Fruit fly (Drosophila melanogaster): ENCODE results near the gene CG11262.
A peak's percentile ranks its signal among the peaks of the same experiment; 100 is the strongest.

Gene CG11262

DNA sequence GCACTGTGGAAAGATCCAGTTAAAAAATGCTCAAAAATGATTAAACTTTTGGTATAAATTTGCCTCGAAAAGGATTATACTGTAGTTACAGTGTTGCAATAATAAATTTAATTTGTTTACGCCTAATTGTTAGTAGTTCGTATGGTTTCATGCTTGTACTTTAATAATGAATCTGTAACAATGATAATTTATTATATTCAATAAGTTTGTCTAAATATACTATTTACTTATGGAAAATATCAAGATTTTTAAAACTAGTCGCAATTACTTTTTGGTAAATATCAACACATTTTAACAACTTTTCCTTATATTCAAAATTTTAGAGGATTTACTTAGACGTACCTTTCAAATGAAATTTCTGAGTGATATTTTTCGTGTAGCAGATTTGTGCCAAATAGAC is at the start of gene CG11262:
Gene CG11262 (plus strand): TSS at position 301 of the 400 bp plus-strand sequence.
- TF ChIP-seq CG8478 (optimal IDR thresholded peaks at IDR 0.05) (no peak), CTCF (optimal IDR thresholded peaks at IDR 0.05) (no peak)

DNA sequence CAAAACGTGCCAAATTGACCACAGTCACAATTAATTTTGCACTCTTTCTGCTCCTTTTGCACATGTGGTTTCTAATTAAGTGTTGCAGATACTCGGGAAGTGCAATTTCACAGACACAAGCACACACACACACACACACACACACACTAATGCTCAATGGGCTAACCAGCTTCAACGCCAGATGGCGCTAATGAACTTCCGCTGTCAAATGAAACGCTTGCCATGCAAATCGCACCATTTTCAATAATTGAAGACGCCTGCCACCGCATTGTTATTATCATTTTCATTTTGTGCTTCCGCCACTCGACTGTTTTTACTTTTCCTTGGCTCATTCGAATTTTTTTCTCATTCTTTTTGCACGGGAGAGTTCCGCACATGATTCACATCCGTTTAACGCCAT is 45.5 kb upstream of the CG11262 start:
- TF ChIP-seq CG8478 (optimal IDR thresholded peaks at IDR 0.05) (no peak), CTCF (optimal IDR thresholded peaks at IDR 0.05) (peak; percentile 40 to 62)

DNA sequence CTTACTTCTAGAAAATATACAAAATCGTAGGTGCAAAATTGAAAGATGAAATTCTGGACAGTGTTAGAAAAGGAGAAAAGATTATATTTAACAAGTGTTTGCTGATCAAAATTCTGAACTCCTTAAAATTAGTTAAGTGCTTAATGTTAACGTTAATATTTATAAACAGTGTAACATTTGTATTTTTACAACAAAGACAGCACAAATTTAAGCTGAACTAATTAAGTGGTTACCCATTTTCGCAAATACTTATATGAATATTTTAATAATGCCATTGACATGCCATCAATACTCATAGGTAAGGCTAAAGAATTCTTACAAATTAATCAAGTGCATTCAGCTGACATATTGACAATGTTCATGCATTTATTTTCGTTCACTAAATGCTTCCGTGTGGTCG is 40.4 kb upstream of the CG11262 start, which contains the start of gene CG10752:
Gene CG10752 (minus strand): TSS at position 101 of the 400 bp plus-strand sequence.
- no peak for TF ChIP-seq CTCF (optimal IDR thresholded peaks at IDR 0.05)
- TF ChIP-seq CG8478 (optimal IDR thresholded peaks at IDR 0.05): no peak

dm6 chr3L:12967633-12968032 is 27.3 kb upstream of the CG11262 start, which contains the start of gene Or69a:
Gene Or69a (minus strand): TSS chr3L:12967733.
- no peak for TF ChIP-seq CTCF (optimal IDR thresholded peaks at IDR 0.05)
- TF ChIP-seq CG8478 (optimal IDR thresholded peaks at IDR 0.05): no peak

dm6 chr3L:12972259-12972658 is 22.7 kb upstream of the CG11262 start, which contains the start of the genes CG10748 and CG10749:
Gene CG10748 (minus strand): TSS chr3L:12972359.
Gene CG10749 (plus strand): TSS chr3L:12972474.
- TF ChIP-seq CTCF (optimal IDR thresholded peaks at IDR 0.05) (no peak), CG8478 (optimal IDR thresholded peaks at IDR 0.05) (no peak)

- TF ChIP-seq CG8478 (optimal IDR thresholded peaks at IDR 0.05) (no peak), CTCF (optimal IDR thresholded peaks at IDR 0.05) (peak in 1 of 2 experiments; percentile 30)
Observed at dm6 chr3L:13006490-13006889, 11.6 kb downstream of the CG11262 start, which contains the start of gene CG11263. Gene CG11263 (plus strand): TSS chr3L:13006817.

dm6 chr3L:13007946-13008462 is 13.1 kb downstream of the CG11262 start:
- TF ChIP-seq CG8478 (optimal IDR thresholded peaks at IDR 0.05): no peak
- no peak for TF ChIP-seq CTCF (optimal IDR thresholded peaks at IDR 0.05)

DNA sequence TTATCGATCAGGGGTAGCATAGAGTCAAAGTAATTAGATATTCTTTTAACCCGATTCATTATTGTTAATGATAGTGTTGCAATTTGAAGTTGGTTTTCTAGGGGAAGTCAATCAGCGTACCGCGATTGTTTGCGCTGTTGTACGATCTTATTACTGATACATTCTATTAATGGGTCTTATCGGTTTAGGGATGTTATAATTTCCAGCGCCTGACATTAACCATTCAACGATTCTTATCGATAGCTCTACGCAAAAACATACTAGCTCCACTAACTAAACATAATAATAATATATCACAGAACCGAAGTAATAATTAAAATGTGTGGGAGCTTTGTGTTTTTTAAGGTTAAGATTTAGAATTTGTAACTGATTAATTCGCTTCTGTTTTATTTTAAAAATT is 16.6 kb downstream of the CG11262 start, which contains the start of gene Cul6:
Gene Cul6 (minus strand): TSS at position 175 of the 400 bp plus-strand sequence.
- no peak for TF ChIP-seq CTCF (optimal IDR thresholded peaks at IDR 0.05)
- no peak for TF ChIP-seq CG8478 (optimal IDR thresholded peaks at IDR 0.05)

DNA sequence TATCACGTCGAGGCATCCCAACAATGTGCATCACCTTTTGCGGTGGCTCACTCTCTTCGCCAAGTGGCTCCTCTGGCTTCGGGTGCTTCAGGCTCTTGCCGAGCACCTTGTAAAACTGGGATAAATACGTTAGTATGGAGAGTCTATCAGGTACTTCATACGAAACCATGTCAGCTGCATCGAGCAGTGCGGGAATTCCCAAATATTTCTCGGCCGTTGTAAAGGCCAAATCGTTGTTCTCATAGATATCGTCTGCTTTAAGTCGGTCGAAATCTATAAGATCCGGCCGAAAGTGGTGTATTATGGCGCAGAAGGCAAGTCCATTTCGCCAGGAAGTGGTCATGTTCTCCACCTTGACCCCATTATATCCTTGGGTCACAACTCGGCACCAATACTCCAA is 19.8 kb downstream of the CG11262 start:
- no peak for TF ChIP-seq CTCF (optimal IDR thresholded peaks at IDR 0.05)
- no peak for TF ChIP-seq CG8478 (optimal IDR thresholded peaks at IDR 0.05)

- no peak for TF ChIP-seq CTCF (optimal IDR thresholded peaks at IDR 0.05)
- TF ChIP-seq CG8478 (optimal IDR thresholded peaks at IDR 0.05): no peak
Observed at dm6 chr3L:13015195-13015822, 20.4 kb downstream of the CG11262 start, which contains the start of gene MICAL-like. Gene MICAL-like (minus strand): TSS chr3L:13015332.

- TF ChIP-seq CG8478 (optimal IDR thresholded peaks at IDR 0.05): no peak
- TF ChIP-seq CTCF (optimal IDR thresholded peaks at IDR 0.05): no peak
Observed at dm6 chr3L:13015823-13016465, 21.0 kb downstream of the CG11262 start, which contains the start of gene CG11267. Gene CG11267 (plus strand): TSS chr3L:13016050.

DNA sequence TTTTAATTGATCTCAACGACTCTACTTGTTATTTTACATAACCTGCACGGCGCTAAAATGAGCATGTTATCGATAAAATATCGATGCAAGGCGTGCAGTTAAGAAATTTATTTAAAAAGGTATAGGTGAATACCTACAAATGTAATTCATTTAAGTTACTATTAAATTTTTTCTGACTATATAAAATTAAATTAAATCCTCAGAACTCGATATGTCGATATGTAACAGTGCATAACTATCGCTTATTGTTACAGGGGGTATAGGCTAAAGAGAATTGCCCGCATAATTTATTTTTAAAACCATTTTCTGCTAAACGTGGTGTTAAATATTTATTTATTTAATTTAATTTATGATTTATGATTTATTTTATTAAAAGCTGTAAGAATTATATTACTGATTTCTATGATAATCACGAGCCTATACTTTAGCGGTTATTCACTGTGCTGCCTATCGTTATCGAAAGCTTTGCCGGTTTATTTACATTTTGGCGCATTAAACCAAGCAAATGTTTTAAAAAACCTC is 22.9 kb downstream of the CG11262 start, which contains the start of the genes mRpL20 and Icmt:
Gene mRpL20 (minus strand): TSS at position 65 of the 522 bp plus-strand sequence.
Gene Icmt (plus strand): TSS at position 464 of the 522 bp plus-strand sequence.
- no peak for TF ChIP-seq CG8478 (optimal IDR thresholded peaks at IDR 0.05)
- TF ChIP-seq CTCF (optimal IDR thresholded peaks at IDR 0.05): no peak

DNA sequence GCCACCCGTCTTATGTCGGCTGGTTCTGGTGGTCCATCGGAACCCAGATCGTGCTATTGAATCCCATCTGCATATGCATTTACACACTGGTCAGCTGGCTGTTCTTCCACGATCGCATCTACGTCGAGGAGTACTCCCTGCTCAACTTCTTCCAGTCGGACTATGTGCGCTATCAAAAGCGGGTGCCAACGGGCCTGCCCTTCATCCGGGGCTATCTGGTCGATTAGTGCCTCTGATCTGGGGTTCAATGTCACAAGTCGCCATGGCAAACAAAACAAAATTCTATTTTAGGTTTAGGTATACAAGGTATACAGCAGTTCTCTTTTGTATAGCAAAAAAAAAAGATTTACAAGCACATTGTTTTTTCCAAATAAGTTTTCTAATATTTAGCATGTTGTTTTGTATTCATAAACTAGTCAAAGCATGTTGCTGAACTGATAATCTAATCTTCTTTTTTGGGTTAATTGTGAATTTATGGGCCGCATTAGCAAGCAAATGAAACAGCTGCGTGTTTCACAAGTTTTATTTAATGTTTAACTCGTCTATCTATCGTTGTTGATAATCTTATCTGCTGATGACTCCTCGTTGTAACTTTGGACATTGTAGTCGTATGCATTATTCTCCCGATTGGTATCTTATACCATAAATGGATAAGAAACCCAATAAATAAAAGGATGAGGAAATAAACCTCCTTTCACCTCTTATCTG is 24.5 kb downstream of the CG11262 start:
- no peak for TF ChIP-seq CTCF (optimal IDR thresholded peaks at IDR 0.05)
- no peak for TF ChIP-seq CG8478 (optimal IDR thresholded peaks at IDR 0.05)

dm6 chr3L:13021727-13022126 is 26.8 kb downstream of the CG11262 start:
- TF ChIP-seq CTCF (optimal IDR thresholded peaks at IDR 0.05): no peak
- TF ChIP-seq CG8478 (optimal IDR thresholded peaks at IDR 0.05): no peak
